Worm (Caenorhabditis elegans): Measurements from ENCODE around the gene Y75B8A.23.

DNA sequence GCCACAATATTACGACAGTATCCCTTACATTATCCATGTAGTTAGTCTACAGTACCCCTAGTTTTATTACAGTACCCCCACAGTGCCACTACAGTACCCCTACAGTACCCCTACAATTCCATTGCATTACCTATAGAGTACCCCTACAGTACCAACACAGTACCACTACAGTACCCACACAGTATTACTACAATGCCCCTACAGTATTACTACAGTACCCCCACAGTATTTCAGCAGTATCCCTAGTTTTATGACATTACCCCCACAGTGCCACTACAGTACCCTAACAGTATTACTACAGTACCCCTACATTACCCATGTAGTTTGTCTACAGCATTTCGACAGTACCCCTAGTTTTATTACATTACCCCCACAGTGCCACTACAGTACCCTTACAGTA lies 17.0 kb upstream of the Y75B8A.23 start:
- TF ChIP-seq lsy-2 (tag; optimal IDR thresholded peaks at IDR 0.05) (no peak), lin-15B (tag; optimal IDR thresholded peaks at IDR 0.05) (no peak), snpc-4 (tag; optimal IDR thresholded peaks at IDR 0.05) (no peak), dsc-1 (tag; optimal IDR thresholded peaks at IDR 0.05) (no peak)
